Worm (Caenorhabditis elegans) whole organism, mixed stage, embryonic: ENCODE measurements around the gene exh-1.

Experiments used
- M03D4.4 ChIP-seq: sonication (generic microtip); optimal IDR thresholded peaks from 2 replicates; lab custom pipeline; 2017; ENCODE audit warnings: mild to moderate bottlenecking, missing genetic modification characterization, missing compliant biosample characterization
- bed-3 ChIP-seq: fragments of 200-800 bp; sonication (Bioruptor generic); optimal IDR thresholded peaks from 3 replicates; lab custom pipeline; 2018; ENCODE audit warnings: mild to moderate bottlenecking, missing genetic modification characterization, moderate library complexity, missing compliant biosample characterization
- blmp-1 ChIP-seq: fragments of 150-350 bp; optimal IDR thresholded peaks from 2 replicates; lab custom pipeline; 2014; ENCODE audit warnings: missing biosample characterization, missing genetic modification characterization
- ceh-39 ChIP-seq: fragments of 150-350 bp; optimal IDR thresholded peaks from 2 replicates; lab custom pipeline; 2014; ENCODE audit warnings: missing biosample characterization, missing genetic modification characterization
- ceh-43 ChIP-seq: fragments of 200-800 bp; sonication (Bioruptor generic); optimal IDR thresholded peaks from 2 replicates; lab custom pipeline; 2018; ENCODE audit warnings: mild to moderate bottlenecking, missing genetic modification characterization, moderate library complexity, missing compliant biosample characterization
- ceh-83 ChIP-seq: fragments of 200-800 bp; sonication (Bioruptor generic); optimal IDR thresholded peaks from 2 replicates; lab custom pipeline; 2018; ENCODE audit warnings: mild to moderate bottlenecking, missing genetic modification characterization, missing compliant biosample characterization
- cnd-1 ChIP-seq: fragments of 200-800 bp; sonication (Bioruptor generic); optimal IDR thresholded peaks from 2 replicates; lab custom pipeline; 2018; ENCODE audit warnings: mild to moderate bottlenecking, missing genetic modification characterization, missing compliant biosample characterization
- drap-1 ChIP-seq: fragments of 200-800 bp; sonication (Bioruptor generic); optimal IDR thresholded peaks from 3 replicates; lab custom pipeline; 2018; ENCODE audit warnings: mild to moderate bottlenecking, missing genetic modification characterization, missing compliant biosample characterization
- elt-1 ChIP-seq: sonication (generic microtip); optimal IDR thresholded peaks from 2 replicates; lab custom pipeline; 2017; ENCODE audit warnings: missing genetic modification characterization, mild to moderate bottlenecking, missing compliant biosample characterization, antibody characterized with exemption, moderate library complexity, borderline replicate concordance; ENCODE audit not compliant: insufficient read depth
- elt-3 ChIP-seq: fragments of 150-350 bp; optimal IDR thresholded peaks from 2 replicates; lab custom pipeline; 2014; ENCODE audit warnings: missing biosample characterization, missing genetic modification characterization
- flh-1 ChIP-seq: fragments of 200-800 bp; sonication (Bioruptor generic); optimal IDR thresholded peaks from 2 replicates; lab custom pipeline; 2018; ENCODE audit warnings: mild to moderate bottlenecking, missing genetic modification characterization, moderate library complexity, missing compliant biosample characterization
- ham-2 ChIP-seq: fragments of 200-800 bp; sonication (Bioruptor generic); optimal IDR thresholded peaks from 2 replicates; lab custom pipeline; 2018; ENCODE audit warnings: mild to moderate bottlenecking, missing genetic modification characterization, missing compliant biosample characterization
- hlh-1 ChIP-seq: fragments of 150-350 bp; optimal IDR thresholded peaks from 2 replicates; lab custom pipeline; 2014; ENCODE audit warnings: missing biosample characterization, missing genetic modification reagents, missing genetic modification characterization
- lin-13 ChIP-seq: fragments of 150-350 bp; optimal IDR thresholded peaks from 2 replicates; lab custom pipeline; 2014; ENCODE audit warnings: missing biosample characterization, missing genetic modification characterization
- lin-32 ChIP-seq: fragments of 200-800 bp; sonication (Bioruptor generic); optimal IDR thresholded peaks from 2 replicates; lab custom pipeline; 2018; ENCODE audit warnings: mild to moderate bottlenecking, missing genetic modification characterization, missing compliant biosample characterization
- lsy-2 ChIP-seq: fragments of 150-350 bp; optimal IDR thresholded peaks from 2 replicates; lab custom pipeline; 2014; ENCODE audit warnings: missing biosample characterization, missing genetic modification characterization
- mab-5 ChIP-seq: fragments of 150-350 bp; optimal IDR thresholded peaks from 2 replicates; lab custom pipeline; 2014; ENCODE audit warnings: missing biosample characterization, missing genetic modification characterization
- mep-1 ChIP-seq: fragments of 150-350 bp; optimal IDR thresholded peaks from 2 replicates; lab custom pipeline; 2017; ENCODE audit warnings: missing biosample characterization, missing genetic modification reagents, missing genetic modification characterization, inconsistent platforms
- mls-2 ChIP-seq: sonication (generic microtip); optimal IDR thresholded peaks from 2 replicates; lab custom pipeline; 2016; ENCODE audit warnings: mild to moderate bottlenecking, missing genetic modification characterization, moderate library complexity, missing compliant biosample characterization
- nhr-12 ChIP-seq: fragments of 150-350 bp; optimal IDR thresholded peaks from 2 replicates; lab custom pipeline; 2014; ENCODE audit warnings: missing biosample characterization, missing genetic modification characterization
- nhr-2 ChIP-seq: fragments of 150-350 bp; optimal IDR thresholded peaks from 2 replicates; lab custom pipeline; 2014; ENCODE audit warnings: missing biosample characterization, missing genetic modification characterization
- nhr-28 ChIP-seq: fragments of 150-350 bp; optimal IDR thresholded peaks from 2 replicates; lab custom pipeline; 2014; ENCODE audit warnings: missing biosample characterization, missing genetic modification characterization
- nhr-76 ChIP-seq: sonication (generic microtip); optimal IDR thresholded peaks from 2 replicates; lab custom pipeline; 2017; ENCODE audit warnings: missing biosample characterization, missing genetic modification characterization
- pha-4 ChIP-seq: fragments of 150-350 bp; optimal IDR thresholded peaks from 2 replicates; lab custom pipeline; 2018; ENCODE audit warnings: missing biosample characterization, missing genetic modification reagents, missing genetic modification characterization
- sem-2 ChIP-seq: fragments of 200-800 bp; sonication (Bioruptor generic); optimal IDR thresholded peaks from 2 replicates; lab custom pipeline; 2018; ENCODE audit warnings: mild to moderate bottlenecking, missing genetic modification characterization, missing compliant biosample characterization
- snpc-4 ChIP-seq: fragments of 150-350 bp; optimal IDR thresholded peaks from 2 replicates; lab custom pipeline; 2014; ENCODE audit warnings: missing biosample characterization, missing genetic modification characterization
- sptf-1 ChIP-seq: sonication (generic microtip); optimal IDR thresholded peaks from 2 replicates; lab custom pipeline; 2017; ENCODE audit warnings: mild to moderate bottlenecking, missing genetic modification characterization, moderate library complexity, missing compliant biosample characterization
- tbx-8 ChIP-seq: fragments of 200-800 bp; sonication (Bioruptor generic); optimal IDR thresholded peaks from 2 replicates; lab custom pipeline; 2018; ENCODE audit warnings: mild to moderate bottlenecking, missing genetic modification characterization, moderate library complexity, missing compliant biosample characterization
- unc-120 ChIP-seq: sonication (generic microtip); optimal IDR thresholded peaks from 2 replicates; lab custom pipeline; 2017; ENCODE audit warnings: missing genetic modification characterization, missing compliant biosample characterization; ENCODE audit not compliant: poor library complexity, severe bottlenecking
- unc-39 ChIP-seq: fragments of 150-350 bp; optimal IDR thresholded peaks from 2 replicates; lab custom pipeline; 2014; ENCODE audit warnings: missing biosample characterization, missing genetic modification characterization
- unc-62 ChIP-seq: fragments of 150-350 bp; optimal IDR thresholded peaks from 2 replicates; lab custom pipeline; 2014; ENCODE audit warnings: missing biosample characterization, missing genetic modification reagents, missing genetic modification characterization

The exh-1 gene

DNA sequence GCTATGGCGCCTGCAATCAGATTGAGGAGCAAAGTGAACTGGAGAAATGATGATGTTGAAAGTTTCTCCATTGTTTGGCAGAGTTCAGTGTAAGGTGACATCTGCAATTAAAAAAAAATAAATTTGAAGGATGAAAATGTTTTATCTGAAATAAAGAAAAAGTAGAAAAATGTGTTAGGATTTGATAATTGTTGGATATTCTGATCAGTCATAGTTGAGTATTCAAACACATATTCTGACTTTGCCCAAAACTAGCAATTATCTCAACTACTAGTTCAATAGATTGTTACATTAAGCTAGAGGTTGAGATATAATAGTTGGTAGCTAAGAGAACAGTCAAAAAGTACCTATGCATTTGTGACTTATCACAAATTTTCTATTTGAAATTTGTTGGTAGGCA is 12.4 kb upstream of the exh-1 start, which contains the start of gene srab-10:
srab-10 (minus strand) TSS at position 101 of the 400 bp plus-strand sequence.
- TF ChIP-seq elt-3 (tag; lab: Kevin White, UChicago) (no peak), mep-1 (tag; lab: Kevin White, UChicago) (no peak), ham-2 (GFP tag; lab: Kevin White, UChicago) (no peak), tbx-8 (GFP tag; lab: Kevin White, UChicago) (no peak), ceh-43 (GFP tag; lab: Kevin White, UChicago) (no peak)

DNA sequence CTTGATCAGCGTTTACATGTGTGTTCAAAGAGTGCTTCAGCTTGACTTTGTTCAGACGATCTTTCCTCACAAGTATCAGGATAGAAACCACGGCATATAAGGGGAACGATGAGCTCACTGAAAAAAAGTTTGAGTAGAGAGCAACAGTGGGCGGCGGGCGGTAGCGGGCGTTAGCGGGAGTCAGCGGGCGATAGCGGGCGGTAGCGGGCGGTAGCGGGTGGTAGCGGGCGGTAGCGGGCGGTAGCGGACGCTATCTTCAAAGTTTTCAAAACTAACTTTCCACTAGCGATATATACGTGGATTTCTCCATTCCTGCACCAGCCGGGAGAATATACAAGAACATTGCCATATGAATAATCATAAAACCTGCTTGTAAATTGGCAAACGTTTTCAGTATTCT is 11.6 kb upstream of the exh-1 start:
- no peak for TF ChIP-seq lin-32
- no peak for TF ChIP-seq mab-5 (tag; lab: Kevin White, UChicago)
- TF ChIP-seq nhr-2 (tag; lab: Kevin White, UChicago) = no peak
- TF ChIP-seq elt-3 (tag; lab: Kevin White, UChicago) = no peak
- TF ChIP-seq ham-2 (GFP tag; lab: Kevin White, UChicago) = no peak
- no peak for TF ChIP-seq mls-2 (tag; lab: Kevin White, UChicago)
- TF ChIP-seq ceh-83 = no peak
- TF ChIP-seq cnd-1 (tag; lab: Kevin White, UChicago) = no peak
- TF ChIP-seq snpc-4 = no peak
- no peak for TF ChIP-seq nhr-28
- TF ChIP-seq, all 35 proteins: peak for 0

DNA sequence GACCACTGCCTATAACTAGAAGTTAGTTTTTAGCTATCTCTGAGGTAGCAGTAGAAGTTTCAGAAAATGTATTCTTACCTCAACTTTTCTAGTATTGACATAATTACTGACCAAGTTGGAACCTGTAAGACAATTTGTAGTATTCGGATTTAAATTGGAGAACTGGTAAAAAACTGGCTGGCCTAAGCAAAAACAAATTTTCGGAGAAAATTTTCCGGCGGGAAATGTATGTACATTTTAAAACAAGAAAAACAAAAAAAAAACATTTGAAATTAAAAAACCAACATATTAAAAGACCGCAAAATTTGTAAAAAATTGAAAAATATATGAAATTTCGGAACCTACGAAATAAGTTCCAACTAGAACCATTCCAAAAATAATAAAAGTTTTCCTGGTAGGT is 10.0 kb upstream of the exh-1 start, which contains the start of gene srab-11:
srab-11 (minus strand) TSS at position 101 of the 400 bp plus-strand sequence.
- TF ChIP-seq mab-5 (tag; lab: Kevin White, UChicago) (no peak), sptf-1 (tag; lab: Kevin White, UChicago) (no peak), bed-3 (GFP tag; lab: Kevin White, UChicago) (no peak)
- TF ChIP-seq, all 35 proteins: peak for 0

DNA sequence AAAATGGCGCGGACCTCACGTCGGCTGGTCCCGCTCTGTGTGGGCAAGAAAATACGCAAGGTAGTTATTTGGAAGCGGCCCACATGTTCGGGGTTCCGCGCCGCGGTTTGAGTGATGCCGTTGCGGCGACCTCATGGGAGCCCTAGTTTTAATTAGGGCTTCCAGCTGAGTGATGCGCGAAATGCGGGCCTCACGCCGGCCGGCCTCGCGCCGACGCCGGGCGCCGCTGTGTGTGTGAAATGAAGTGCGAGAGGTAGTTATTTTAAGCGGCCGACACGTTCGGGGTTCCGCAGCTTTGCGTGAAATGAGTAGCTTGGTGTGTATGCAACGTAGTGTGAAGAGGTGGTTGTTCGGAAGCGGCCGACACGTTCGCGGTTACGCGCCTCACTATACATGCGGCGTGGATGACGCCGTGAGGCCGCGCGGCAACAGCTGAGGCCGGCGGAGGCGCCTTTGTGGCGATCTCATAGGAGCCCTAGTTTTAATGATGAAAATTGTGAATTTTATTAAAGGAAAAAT is 6.9 kb upstream of the exh-1 start:
- TF ChIP-seq M03D4.4 (tag; lab: Kevin White, UChicago) (no peak), sem-2 (no peak)

ce11 chrV:3151862-3152261 is 5.0 kb upstream of the exh-1 start, which contains the start of gene srab-6:
Gene srab-6 (minus strand): TSS chrV:3151962.
- TF ChIP-seq mab-5 (tag; lab: Kevin White, UChicago) (no peak), ceh-39 (no peak), hlh-1 (tag; lab: Kevin White, UChicago) (no peak), elt-1 (tag; lab: Kevin White, UChicago) (no peak), sptf-1 (tag; lab: Kevin White, UChicago) (no peak), M03D4.4 (tag; lab: Kevin White, UChicago) (no peak), lsy-2 (no peak), nhr-76 (tag; lab: Kevin White, UChicago) (no peak), lin-13 (tag; lab: Kevin White, UChicago) (no peak), nhr-12 (tag; lab: Kevin White, UChicago) (no peak), tbx-8 (GFP tag; lab: Kevin White, UChicago) (no peak), ceh-83 (no peak), unc-62 (GFP tag; lab: Kevin White, UChicago) (no peak), pha-4 (tag; lab: Kevin White, UChicago) (no peak), lin-32 (no peak), unc-39 (no peak), mls-2 (tag; lab: Kevin White, UChicago) (no peak), ceh-43 (GFP tag; lab: Kevin White, UChicago) (no peak)

ce11 chrV:3155072-3155471 is 1.8 kb upstream of the exh-1 start, which contains the start of gene srab-7:
Gene srab-7 (minus strand): TSS chrV:3155172.
- TF ChIP-seq blmp-1 (tag; lab: Kevin White, UChicago) (no peak), mls-2 (tag; lab: Kevin White, UChicago) (no peak), drap-1 (GFP tag; lab: Kevin White, UChicago) (no peak), ceh-39 (no peak), unc-39 (no peak), unc-120 (tag; lab: Kevin White, UChicago) (no peak), flh-1 (GFP tag; lab: Kevin White, UChicago) (no peak), nhr-2 (tag; lab: Kevin White, UChicago) (no peak)
